Worm (Caenorhabditis elegans) whole organism, L1 larva: ENCODE measurements around the gene T04A8.7.
"Not testable (repeated sequence)": the region's sequence is repeated elsewhere in the genome, so short reads cannot be mapped to it uniquely, and the experiment has no call there.

Experiments used
- C04F5.9 ChIP-seq: sonication (generic microtip); optimal IDR thresholded peaks from 2 replicates; lab custom pipeline; 2016; ENCODE audit warnings: missing genetic modification characterization, missing compliant biosample characterization
- C16A3.4 ChIP-seq: fragments of 150-350 bp; optimal IDR thresholded peaks from 2 replicates; lab custom pipeline; 2014; ENCODE audit warnings: missing biosample characterization, missing genetic modification characterization
- C34B4.2 ChIP-seq: sonication (generic microtip); optimal IDR thresholded peaks from 2 replicates; lab custom pipeline; 2017; ENCODE audit warnings: mild to moderate bottlenecking, missing genetic modification characterization, missing compliant biosample characterization
- F16B12.6 ChIP-seq: fragments of 150-350 bp; optimal IDR thresholded peaks from 2 replicates; lab custom pipeline; 2014; ENCODE audit warnings: missing biosample characterization, missing genetic modification characterization
- aha-1 ChIP-seq: fragments of 150-350 bp; optimal IDR thresholded peaks from 2 replicates; lab custom pipeline; 2014; ENCODE audit warnings: missing biosample characterization, missing genetic modification characterization
- alr-1 ChIP-seq: fragments of 200-800 bp; sonication (Bioruptor generic); optimal IDR thresholded peaks from 2 replicates; lab custom pipeline; 2018; ENCODE audit warnings: borderline replicate concordance, mild to moderate bottlenecking, missing genetic modification characterization, missing compliant biosample characterization
- blmp-1 ChIP-seq: fragments of 150-350 bp; optimal IDR thresholded peaks from 2 replicates; lab custom pipeline; 2014; ENCODE audit warnings: missing biosample characterization, missing genetic modification characterization
- ceh-82 ChIP-seq, 3 experiments: fragments of 150-350 bp in 1 of 3; sonication (generic microtip) in 2 of 3; optimal IDR thresholded peaks; 2 replicates each; lab custom pipeline; 2014 to 2017; ENCODE audit warnings: missing biosample characterization in 3 of 3, missing genetic modification characterization in 3 of 3
- ces-1 ChIP-seq: fragments of 150-350 bp; optimal IDR thresholded peaks from 2 replicates; lab custom pipeline; 2014; ENCODE audit warnings: missing biosample characterization, missing genetic modification reagents, missing genetic modification characterization
- dpl-1 ChIP-seq, 3 experiments: fragments of 150-350 bp in 2 of 3; sonication (generic microtip) in 1 of 3; optimal IDR thresholded peaks; 2 replicates each; lab custom pipeline; 2014 to 2017; ENCODE audit warnings: missing biosample characterization in 3 of 3, missing genetic modification characterization in 3 of 3, missing genetic modification reagents in 3 of 3
- dsc-1 ChIP-seq: sonication (generic microtip); optimal IDR thresholded peaks from 2 replicates; lab custom pipeline; 2016; ENCODE audit warnings: mild to moderate bottlenecking, missing genetic modification characterization, missing compliant biosample characterization
- efl-1 ChIP-seq, 4 experiments: fragments of 150-350 bp; optimal IDR thresholded peaks in 3 of 4; peaks in 1 of 4; 1 replicate in 1 of 4; 2 replicates in 3 of 4; lab custom pipeline; 2014; ENCODE audit warnings: missing biosample characterization in 2 of 4, missing genetic modification characterization in 2 of 4, missing genetic modification reagents in 2 of 4
- egl-13 ChIP-seq: sonication (generic microtip); optimal IDR thresholded peaks from 2 replicates; lab custom pipeline; 2016; ENCODE audit warnings: missing genotype, missing genetic modification reagents, missing genetic modification characterization, missing compliant biosample characterization
- egl-27 ChIP-seq, 2 experiments: fragments of 150-350 bp in 1 of 2; sonication (generic microtip); optimal IDR thresholded peaks; 3 replicates each; lab custom pipeline; 2017 to 2018; ENCODE audit warnings: missing biosample characterization in 2 of 2, missing genetic modification characterization in 2 of 2, missing genetic modification reagents in 2 of 2
- elt-2 ChIP-seq: sonication (generic microtip); optimal IDR thresholded peaks from 2 replicates; lab custom pipeline; 2016; ENCODE audit warnings: missing genetic modification characterization, mild to moderate bottlenecking, inconsistent platforms, missing compliant biosample characterization, missing genetic modification reagents
- elt-3 ChIP-seq, 6 experiments: fragments of 150-350 bp in 1 of 6; sonication (generic microtip); optimal IDR thresholded peaks; 2 replicates each; lab custom pipeline; 2017 to 2018; ENCODE audit warnings: missing biosample characterization in 6 of 6, missing genetic modification characterization in 6 of 6, inconsistent platforms in 1 of 6
- fos-1 ChIP-seq: fragments of 150-350 bp; optimal IDR thresholded peaks from 2 replicates; lab custom pipeline; 2014; ENCODE audit warnings: missing biosample characterization, missing genetic modification characterization
- grh-1 ChIP-seq: fragments of 200-800 bp; sonication (Bioruptor generic); IDR thresholded peaks from 2 replicates; pipeline ENCODE4 v1.3.6; 2022; ENCODE audit warnings: missing genetic modification reagents, missing genetic modification characterization, missing compliant biosample characterization
- hlh-17 ChIP-seq: fragments of 200-800 bp; sonication (Bioruptor generic); optimal IDR thresholded peaks from 2 replicates; lab custom pipeline; 2018; ENCODE audit warnings: missing genetic modification characterization, mild to moderate bottlenecking, missing compliant biosample characterization, moderate library complexity, borderline replicate concordance
- hpl-2 ChIP-seq: fragments of 150-350 bp; optimal IDR thresholded peaks from 2 replicates; lab custom pipeline; 2014; ENCODE audit warnings: missing biosample characterization, missing genetic modification reagents, missing genetic modification characterization
- isw-1 ChIP-seq: fragments of 200-800 bp; sonication (Bioruptor generic); IDR thresholded peaks from 2 replicates; pipeline ENCODE4 v1.3.6; 2022; ENCODE audit warnings: missing genetic modification characterization, missing compliant biosample characterization
- lin-14 ChIP-seq: fragments of 200-800 bp; sonication (Bioruptor generic); optimal IDR thresholded peaks from 2 replicates; lab custom pipeline; 2018; ENCODE audit warnings: mild to moderate bottlenecking, missing genetic modification characterization, moderate library complexity, missing compliant biosample characterization
- lin-35 ChIP-seq, 2 experiments: fragments of 150-350 bp; optimal IDR thresholded peaks; 2 replicates each; lab custom pipeline; 2014; ENCODE audit warnings: missing biosample characterization in 2 of 2, missing genetic modification characterization in 2 of 2, missing genetic modification reagents in 2 of 2
- lsy-2 ChIP-seq, 2 experiments: fragments of 150-350 bp; optimal IDR thresholded peaks; 2 replicates each; lab custom pipeline; 2014; ENCODE audit warnings: missing biosample characterization in 2 of 2, missing genetic modification characterization in 2 of 2
- mdl-1 ChIP-seq, 2 experiments: fragments of 150-350 bp; optimal IDR thresholded peaks; 2 replicates each; lab custom pipeline; 2014 to 2017; ENCODE audit warnings: missing biosample characterization in 2 of 2, missing genetic modification characterization in 2 of 2, inconsistent platforms in 1 of 2
- nhr-12 ChIP-seq: sonication (generic microtip); optimal IDR thresholded peaks from 2 replicates; lab custom pipeline; 2017; ENCODE audit warnings: missing biosample characterization, missing genetic modification characterization
- nhr-237 ChIP-seq: fragments of 150-350 bp; optimal IDR thresholded peaks from 2 replicates; lab custom pipeline; 2014; ENCODE audit warnings: missing biosample characterization, missing genetic modification characterization
- nhr-28 ChIP-seq: fragments of 150-350 bp; optimal IDR thresholded peaks from 2 replicates; lab custom pipeline; 2014; ENCODE audit warnings: missing biosample characterization, missing genetic modification characterization
- nhr-47 ChIP-seq: sonication (generic microtip); optimal IDR thresholded peaks from 2 replicates; lab custom pipeline; 2016; ENCODE audit warnings: mild to moderate bottlenecking, missing genetic modification characterization, moderate library complexity, missing compliant biosample characterization
- nhr-71 ChIP-seq: sonication (generic microtip); optimal IDR thresholded peaks from 2 replicates; lab custom pipeline; 2016; ENCODE audit warnings: mild to moderate bottlenecking, missing genetic modification characterization, moderate library complexity, missing compliant biosample characterization
- nhr-84 ChIP-seq: sonication (generic microtip); optimal IDR thresholded peaks from 2 replicates; lab custom pipeline; 2017; ENCODE audit warnings: missing biosample characterization, missing genetic modification characterization
- nhr-90 ChIP-seq: sonication (generic microtip); optimal IDR thresholded peaks from 2 replicates; lab custom pipeline; 2016; ENCODE audit warnings: mild to moderate bottlenecking, missing genetic modification characterization, missing compliant biosample characterization; ENCODE audit not compliant: poor library complexity
- pag-3 ChIP-seq: sonication (generic microtip); optimal IDR thresholded peaks from 2 replicates; lab custom pipeline; 2017; ENCODE audit warnings: missing genetic modification characterization, mild to moderate bottlenecking, missing compliant biosample characterization, antibody characterized with exemption, borderline replicate concordance; ENCODE audit not compliant: insufficient read depth
- pax-3 ChIP-seq: fragments of 200-800 bp; sonication (Bioruptor generic); optimal IDR thresholded peaks from 2 replicates; lab custom pipeline; 2018; ENCODE audit warnings: mild to moderate bottlenecking, missing genetic modification characterization, moderate library complexity, missing compliant biosample characterization
- rnt-1 ChIP-seq: sonication (generic microtip); optimal IDR thresholded peaks from 2 replicates; lab custom pipeline; 2016; ENCODE audit warnings: mild to moderate bottlenecking, missing genetic modification characterization, moderate library complexity, missing compliant biosample characterization
- snu-23 ChIP-seq: sonication (generic microtip); optimal IDR thresholded peaks from 2 replicates; lab custom pipeline; 2016; ENCODE audit warnings: missing genetic modification characterization, missing compliant biosample characterization
- sup-37 ChIP-seq: fragments of 200-800 bp; sonication (Bioruptor generic); optimal IDR thresholded peaks from 2 replicates; lab custom pipeline; 2018; ENCODE audit warnings: mild to moderate bottlenecking, missing genetic modification characterization, missing compliant biosample characterization
- unc-86 ChIP-seq: sonication (generic microtip); optimal IDR thresholded peaks from 2 replicates; lab custom pipeline; 2016; ENCODE audit warnings: missing genetic modification characterization, missing compliant biosample characterization
- ztf-4 ChIP-seq: fragments of 150-350 bp; optimal IDR thresholded peaks from 2 replicates; lab custom pipeline; 2014; ENCODE audit warnings: missing biosample characterization, missing genetic modification characterization

T04A8.7 gene

DNA sequence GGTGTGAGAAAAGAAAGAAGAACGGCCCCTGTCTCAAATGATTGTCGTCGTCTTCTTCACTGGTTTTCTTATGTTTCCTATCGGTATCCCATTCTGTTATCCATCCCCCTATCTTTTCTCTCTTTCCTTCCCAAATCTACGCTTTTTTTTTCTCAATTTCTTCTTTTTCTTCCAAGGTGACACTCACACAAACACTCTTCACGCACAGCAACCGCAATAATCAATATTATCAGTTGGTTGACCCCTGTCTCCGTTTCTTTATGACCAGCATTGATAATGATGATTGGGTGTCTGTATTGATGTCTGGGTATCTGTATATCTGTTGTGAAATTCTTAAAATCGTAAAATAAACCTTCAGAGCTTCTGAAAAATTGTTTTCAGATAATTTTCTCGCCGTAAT lies 45.7 kb downstream of the T04A8.7 start:
- TF ChIP-seq mdl-1 (tag; optimal IDR thresholded peaks at IDR 0.05; lab: Kevin White, UChicago) (peak in 1 of 2 experiments; percentile 4), lin-14 (peak; percentile 69), F16B12.6 (tag; lab: Kevin White, UChicago) (no peak), elt-3 (tag; optimal IDR thresholded peaks at IDR 0.05; lab: Kevin White, UChicago) (peak in 3 of 6 experiments; percentile 12 to 82 (median 23)), lsy-2 (tag; optimal IDR thresholded peaks at IDR 0.05; lab: Kevin White, UChicago) (peak in 1 of 2 experiments; percentile 31), snu-23 (peak; percentile 42), nhr-47 (tag; lab: Kevin White, UChicago) (no peak), dsc-1 (no peak), nhr-71 (peak; percentile 3), elt-2 (no peak), egl-13 (tag; lab: Kevin White, UChicago) (no peak), rnt-1 (tag; lab: Kevin White, UChicago) (peak; percentile 23), nhr-12 (no peak), C16A3.4 (tag; lab: Kevin White, UChicago) (peak; percentile 1), lin-35 (GFP tag; optimal IDR thresholded peaks at IDR 0.05; lab: Kevin White, UChicago) (peak in 1 of 2 experiments; percentile 28), efl-1 (optimal IDR thresholded peaks at IDR 0.05; lab: Kevin White, UChicago) (no peak), efl-1 (GFP tag; optimal IDR thresholded peaks at IDR 0.05 in 1 of 2; lab: Kevin White, UChicago) (peak in 1 of 2 experiments; percentile 87), blmp-1 (tag; lab: Kevin White, UChicago) (peak; percentile 67), hpl-2 (GFP tag; lab: Kevin White, UChicago) (no peak), hlh-17 (GFP tag; lab: Kevin White, UChicago) (no peak), nhr-84 (tag; lab: Kevin White, UChicago) (no peak), dpl-1 (GFP tag; optimal IDR thresholded peaks at IDR 0.05; lab: Kevin White, UChicago) (peak in 1 of 3 experiments; percentile 7)
- TF ChIP-seq, all 84 proteins: peak for 12

DNA sequence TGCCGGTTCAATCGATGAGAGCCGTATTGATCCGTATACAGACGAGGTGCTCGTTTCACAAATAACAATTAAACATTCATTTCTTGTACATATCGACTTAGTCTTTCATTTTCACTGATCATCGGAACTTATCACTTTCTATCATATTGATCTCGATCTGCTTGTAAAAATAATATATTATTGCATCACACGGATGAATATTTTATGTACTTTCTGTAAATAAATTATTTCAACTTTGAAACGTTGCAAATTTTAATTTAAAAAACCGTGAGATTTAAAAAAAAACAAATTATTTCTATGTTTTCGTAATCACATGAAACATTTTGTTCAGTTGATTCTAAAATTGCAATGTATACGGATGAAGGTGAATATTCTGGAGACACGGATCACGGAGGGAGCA lies 47.5 kb downstream of the T04A8.7 start, which contains the start of gene twk-6:
TSS of gene twk-6 (plus strand) at position 301 of the 400 bp plus-strand sequence.
- TF ChIP-seq nhr-237 (tag; lab: Kevin White, UChicago); snu-23; mdl-1 (tag; optimal IDR thresholded peaks at IDR 0.05; lab: Kevin White, UChicago): not testable (repeated sequence)

DNA sequence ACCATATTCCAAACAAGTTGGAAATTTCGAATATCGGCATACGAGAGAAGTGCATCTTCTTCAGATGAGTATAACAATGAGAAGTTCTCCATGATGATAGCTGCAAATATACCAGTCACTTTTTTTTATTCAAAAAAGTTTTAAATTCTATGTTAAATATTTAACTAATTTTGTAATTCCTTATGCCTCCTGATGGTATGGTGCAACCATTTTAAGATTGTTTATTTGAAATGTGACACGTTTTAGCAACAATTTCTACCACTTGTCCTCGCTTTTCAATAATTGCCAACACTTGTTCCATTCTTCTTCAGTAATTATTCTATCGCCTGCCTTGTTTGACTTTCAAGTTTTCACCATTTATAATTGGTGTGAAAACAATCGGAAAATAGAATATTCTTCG lies 50.8 kb downstream of the T04A8.7 start, which contains the start of gene F17C8.6:
TSS of gene F17C8.6 (minus strand) at position 101 of the 400 bp plus-strand sequence.
- TF ChIP-seq pax-3 (tag; lab: Kevin White, UChicago), result no peak
- TF ChIP-seq nhr-28 (tag; lab: Kevin White, UChicago), result no peak
- no peak for TF ChIP-seq C04F5.9 (tag; lab: Kevin White, UChicago)
- no peak for TF ChIP-seq alr-1 (tag; lab: Kevin White, UChicago)
- TF ChIP-seq ceh-82 (tag; optimal IDR thresholded peaks at IDR 0.05; lab: Kevin White, UChicago), result no peak
- TF ChIP-seq grh-1 (GFP tag; lab: Robert Waterston, UW), result no peak
- no peak for TF ChIP-seq nhr-237 (tag; lab: Kevin White, UChicago)
- TF ChIP-seq pag-3 (tag; lab: Kevin White, UChicago), result no peak
- no peak for TF ChIP-seq unc-86
- TF ChIP-seq nhr-90 (tag; lab: Kevin White, UChicago), result no peak
- no peak for TF ChIP-seq aha-1 (tag; lab: Kevin White, UChicago)
- TF ChIP-seq egl-27 (tag; optimal IDR thresholded peaks at IDR 0.05; lab: Kevin White, UChicago), result no peak
- TF ChIP-seq ces-1 (GFP tag; lab: Kevin White, UChicago), result no peak
- no peak for TF ChIP-seq sup-37 (GFP tag; lab: Kevin White, UChicago)
- TF ChIP-seq fos-1 (tag; lab: Kevin White, UChicago), result no peak
- no peak for TF ChIP-seq efl-1 (optimal IDR thresholded peaks at IDR 0.05; lab: Kevin White, UChicago)
- TF ChIP-seq efl-1 (GFP tag; optimal IDR thresholded peaks at IDR 0.05 in 1 of 2; lab: Kevin White, UChicago), result no peak
- TF ChIP-seq elt-3 (tag; optimal IDR thresholded peaks at IDR 0.05; lab: Kevin White, UChicago), result no peak
- no peak for TF ChIP-seq C34B4.2 (tag; lab: Kevin White, UChicago)
- TF ChIP-seq isw-1 (GFP tag; lab: Robert Waterston, UW), result no peak
- no peak for TF ChIP-seq ztf-4 (tag; lab: Kevin White, UChicago)
